Worm (Caenorhabditis elegans) whole organism, midembryonic: ENCODE results near the gene F22E12.1.
A peak's percentile ranks its signal among the peaks of the same experiment; 100 is the strongest.

Experiments
- T22C8.4 ChIP-seq: fragments of 200-800 bp; sonication (Bioruptor generic); IDR thresholded peaks from 2 replicates; pipeline ENCODE4 v1.3.6; 2022; ENCODE audit warnings: missing genetic modification characterization, missing compliant biosample characterization
- cog-1 ChIP-seq: sonication (generic microtip); optimal IDR thresholded peaks from 2 replicates; lab custom pipeline; 2016; ENCODE audit warnings: missing genetic modification characterization, missing compliant biosample characterization
- flt-1 ChIP-seq: fragments of 200-800 bp; sonication (Bioruptor generic); IDR thresholded peaks from 2 replicates; pipeline ENCODE4 v1.3.6; 2022; ENCODE audit warnings: missing genetic modification characterization, missing compliant biosample characterization
- klf-2 ChIP-seq: fragments of 200-800 bp; sonication (Bioruptor generic); conservative IDR thresholded peaks from 2 replicates; pipeline ENCODE4 v1.3.6; 2022; ENCODE audit warnings: missing genetic modification reagents, missing genetic modification characterization, missing compliant biosample characterization
- med-1 ChIP-seq: sonication (generic microtip); optimal IDR thresholded peaks from 2 replicates; lab custom pipeline; 2017; ENCODE audit warnings: missing genetic modification characterization, mild to moderate bottlenecking, missing compliant biosample characterization, antibody characterized with exemption, missing genetic modification reagents; ENCODE audit not compliant: insufficient read depth
- ref-1 ChIP-seq: fragments of 200-800 bp; sonication (Bioruptor generic); conservative IDR thresholded peaks from 2 replicates; pipeline ENCODE4 v1.3.6; 2022; ENCODE audit warnings: missing genetic modification reagents, missing genetic modification characterization, missing compliant biosample characterization
- tab-1 ChIP-seq: fragments of 200-800 bp; sonication (Bioruptor generic); IDR thresholded peaks from 2 replicates; pipeline ENCODE4 v1.3.6; 2022; ENCODE audit warnings: missing genetic modification characterization, missing compliant biosample characterization
- ztf-23 ChIP-seq: fragments of 200-800 bp; sonication (Bioruptor generic); IDR thresholded peaks from 2 replicates; pipeline ENCODE4 v1.3.6; 2022; ENCODE audit warnings: missing genetic modification reagents, missing genetic modification characterization, missing compliant biosample characterization
- ztf-29 ChIP-seq: fragments of 200-800 bp; sonication (Bioruptor generic); IDR thresholded peaks from 2 replicates; pipeline ENCODE4 v1.3.6; 2022; ENCODE audit warnings: missing genetic modification reagents, missing genetic modification characterization, missing compliant biosample characterization

Gene F22E12.1

ce11 chrV:10460685-10461084 is 3.5 kb upstream of the F22E12.1 start:
- TF ChIP-seq klf-2 (GFP tag; lab: Robert Waterston, UW) (no peak), T22C8.4 (GFP tag; lab: Robert Waterston, UW) (no peak), ref-1 (GFP tag; lab: Robert Waterston, UW) (no peak), tab-1 (GFP tag; lab: Robert Waterston, UW) (no peak), ztf-23 (GFP tag; lab: Robert Waterston, UW) (no peak), med-1 (GFP tag; lab: Kevin White, UChicago) (no peak), ztf-29 (GFP tag; lab: Robert Waterston, UW) (no peak), cog-1 (tag; lab: Kevin White, UChicago) (no peak), flt-1 (GFP tag; lab: Robert Waterston, UW) (no peak)

ce11 chrV:10453466-10453865 is 3.7 kb downstream of the F22E12.1 start, which contains the start of gene Y32F6A.5:
TSS of gene Y32F6A.5 (minus strand) at chrV:10453605.
- TF ChIP-seq ref-1 (GFP tag; lab: Robert Waterston, UW): no peak
- no peak for TF ChIP-seq ztf-29 (GFP tag; lab: Robert Waterston, UW)
- TF ChIP-seq klf-2 (GFP tag; lab: Robert Waterston, UW): no peak
- no peak for TF ChIP-seq med-1 (GFP tag; lab: Kevin White, UChicago)
- no peak for TF ChIP-seq cog-1 (tag; lab: Kevin White, UChicago)
- TF ChIP-seq flt-1 (GFP tag; lab: Robert Waterston, UW): no peak

ce11 chrV:10450355-10450754 is 6.8 kb downstream of the F22E12.1 start:
- TF ChIP-seq ref-1 (GFP tag; lab: Robert Waterston, UW) (peak; percentile 61; the same call in 1 of the 2 replicates), ztf-23 (GFP tag; lab: Robert Waterston, UW) (peak; percentile 85), klf-2 (GFP tag; lab: Robert Waterston, UW) (peak; percentile 89), flt-1 (GFP tag; lab: Robert Waterston, UW) (peak; percentile 90)

ce11 chrV:10449947-10450346 is 7.2 kb downstream of the F22E12.1 start:
- 0 out of 2 replicates have a peak, but pooled peaks have one; percentile 7 for TF ChIP-seq ref-1 (GFP tag; lab: Robert Waterston, UW)

ce11 chrV:10449302-10449701 is 7.8 kb downstream of the F22E12.1 start:
- peak; percentile 60; the same call in 1 of the 2 replicates for TF ChIP-seq flt-1 (GFP tag; lab: Robert Waterston, UW)
- TF ChIP-seq ztf-23 (GFP tag; lab: Robert Waterston, UW): peak; percentile 54; the same call in 1 of the 2 replicates
- TF ChIP-seq ztf-29 (GFP tag; lab: Robert Waterston, UW): peak; percentile 51; the same call in 1 of the 2 replicates
- TF ChIP-seq ref-1 (GFP tag; lab: Robert Waterston, UW): 0 out of 2 replicates have a peak, but pooled peaks have one; percentile 53
- TF ChIP-seq tab-1 (GFP tag; lab: Robert Waterston, UW): 0 out of 2 replicates have a peak, but pooled peaks have one; percentile 6

ce11 chrV:10441135-10442024 is 15.8 kb downstream of the F22E12.1 start, which contains the start of gene pap-1:
TSS of gene pap-1 (plus strand) at chrV:10441974.
- TF ChIP-seq T22C8.4 (GFP tag; lab: Robert Waterston, UW) (peak; percentile 73), tab-1 (GFP tag; lab: Robert Waterston, UW) (no peak), klf-2 (GFP tag; lab: Robert Waterston, UW) (no peak), ztf-29 (GFP tag; lab: Robert Waterston, UW) (no peak), flt-1 (GFP tag; lab: Robert Waterston, UW) (no peak), ref-1 (GFP tag; lab: Robert Waterston, UW) (no peak), cog-1 (tag; lab: Kevin White, UChicago) (no peak), ztf-23 (GFP tag; lab: Robert Waterston, UW) (no peak)

- no peak for TF ChIP-seq ref-1 (GFP tag; lab: Robert Waterston, UW)
- no peak for TF ChIP-seq cog-1 (tag; lab: Kevin White, UChicago)
- TF ChIP-seq T22C8.4 (GFP tag; lab: Robert Waterston, UW): no peak
- TF ChIP-seq ztf-23 (GFP tag; lab: Robert Waterston, UW): no peak
- no peak for TF ChIP-seq klf-2 (GFP tag; lab: Robert Waterston, UW)
- TF ChIP-seq flt-1 (GFP tag; lab: Robert Waterston, UW): no peak
- TF ChIP-seq med-1 (GFP tag; lab: Kevin White, UChicago): no peak
- TF ChIP-seq ztf-29 (GFP tag; lab: Robert Waterston, UW): no peak
- TF ChIP-seq tab-1 (GFP tag; lab: Robert Waterston, UW): no peak
Observed at ce11 chrV:10440723-10441122, 16.4 kb downstream of the F22E12.1 start, which contains the start of gene snf-10. TSS of gene snf-10 (minus strand) at chrV:10440823.

ce11 chrV:10436612-10437011 is 20.5 kb downstream of the F22E12.1 start, which contains the start of gene set-22:
TSS of gene set-22 (plus strand) at chrV:10436912.
- TF ChIP-seq tab-1 (GFP tag; lab: Robert Waterston, UW) (no peak), cog-1 (tag; lab: Kevin White, UChicago) (no peak), flt-1 (GFP tag; lab: Robert Waterston, UW) (no peak), T22C8.4 (GFP tag; lab: Robert Waterston, UW) (no peak), ztf-29 (GFP tag; lab: Robert Waterston, UW) (no peak), klf-2 (GFP tag; lab: Robert Waterston, UW) (no peak), med-1 (GFP tag; lab: Kevin White, UChicago) (no peak), ref-1 (GFP tag; lab: Robert Waterston, UW) (no peak), ztf-23 (GFP tag; lab: Robert Waterston, UW) (no peak)

ce11 chrV:10435198-10435597 is 21.9 kb downstream of the F22E12.1 start:
- TF ChIP-seq med-1 (GFP tag; lab: Kevin White, UChicago) (no peak), tab-1 (GFP tag; lab: Robert Waterston, UW) (no peak), T22C8.4 (GFP tag; lab: Robert Waterston, UW) (no peak), klf-2 (GFP tag; lab: Robert Waterston, UW) (no peak), flt-1 (GFP tag; lab: Robert Waterston, UW) (no peak), ztf-29 (GFP tag; lab: Robert Waterston, UW) (no peak), ref-1 (GFP tag; lab: Robert Waterston, UW) (no peak), ztf-23 (GFP tag; lab: Robert Waterston, UW) (no peak), cog-1 (tag; lab: Kevin White, UChicago) (no peak)
